Worm (Caenorhabditis elegans): ENCODE measurements around the gene T22E5.1.
A peak's percentile ranks its signal among the peaks of the same experiment; 100 is the strongest.

The T22E5.1 gene

ce11 chrX:6455157-6455556 is 42.5 kb downstream of the T22E5.1 start, which contains the start of gene nas-33:
Gene nas-33 (minus strand): TSS chrX:6455257.
- no peak for TF ChIP-seq pqm-1 (tag; optimal IDR thresholded peaks at IDR 0.05)
- TF ChIP-seq sptf-1 (tag; optimal IDR thresholded peaks at IDR 0.05): no peak
- no peak for TF ChIP-seq fkh-4 (tag; optimal IDR thresholded peaks at IDR 0.05; ENCODE audit: borderline replicate concordance)
- TF ChIP-seq nhr-237 (tag; optimal IDR thresholded peaks at IDR 0.05): no peak
- no peak for TF ChIP-seq unc-30 (tag; optimal IDR thresholded peaks at IDR 0.05)
- TF ChIP-seq lin-13 (GFP tag; optimal IDR thresholded peaks at IDR 0.05): no peak
- no peak for TF ChIP-seq swsn-7 (tag; optimal IDR thresholded peaks at IDR 0.05)
- no peak for TF ChIP-seq lir-3 (tag; optimal IDR thresholded peaks at IDR 0.05; ENCODE audit: poor library complexity)
- TF ChIP-seq isw-1 (GFP tag; IDR thresholded peaks at IDR 0.05): no peak
- TF ChIP-seq fos-1 (tag; optimal IDR thresholded peaks at IDR 0.05): no peak
- no peak for TF ChIP-seq pax-3 (tag; optimal IDR thresholded peaks at IDR 0.05)
- no peak for TF ChIP-seq lin-15B (tag; optimal IDR thresholded peaks at IDR 0.05)
- TF ChIP-seq hpl-2 (GFP tag; optimal IDR thresholded peaks at IDR 0.05): no peak
- no peak for TF ChIP-seq unc-62 (GFP tag; optimal IDR thresholded peaks at IDR 0.05)

ce11 chrX:6456567-6456966 is 43.9 kb downstream of the T22E5.1 start, which contains the start of gene pept-1:
Gene pept-1 (plus strand): TSS chrX:6456872.
- peak; percentile 26 for TF ChIP-seq lin-14 (GFP tag; optimal IDR thresholded peaks at IDR 0.05)
- TF ChIP-seq nhr-28 (tag; optimal IDR thresholded peaks at IDR 0.05): no peak
- TF ChIP-seq ama-1 (optimal IDR thresholded peaks at IDR 0.05): no peak
- TF ChIP-seq nhr-20 (tag; optimal IDR thresholded peaks at IDR 0.05): peak; percentile 21
- peak; percentile 60 for TF ChIP-seq pqm-1 (tag; optimal IDR thresholded peaks at IDR 0.05)
- peak; percentile 12 for TF ChIP-seq nhr-71 (tag; optimal IDR thresholded peaks at IDR 0.05)
- TF ChIP-seq elt-2 (tag; optimal IDR thresholded peaks at IDR 0.05): peak; percentile 96
- no peak for TF ChIP-seq mab-9 (GFP tag; IDR thresholded peaks at IDR 0.05)
- peak in 1 of 2 experiments; percentile 44 for TF ChIP-seq lin-35 (GFP tag; optimal IDR thresholded peaks at IDR 0.05)
- TF ChIP-seq efl-3 (GFP tag; optimal IDR thresholded peaks at IDR 0.05): no peak

- TF ChIP-seq unc-30 (tag; optimal IDR thresholded peaks at IDR 0.05) (no peak), alr-1 (tag; optimal IDR thresholded peaks at IDR 0.05; ENCODE audit: borderline replicate concordance) (no peak), fkh-4 (tag; optimal IDR thresholded peaks at IDR 0.05; ENCODE audit: borderline replicate concordance) (no peak), elt-2 (tag; optimal IDR thresholded peaks at IDR 0.05) (peak; percentile 60)
Observed at ce11 chrX:6458001-6458400, 45.3 kb downstream of the T22E5.1 start.

- TF ChIP-seq ama-1 (optimal IDR thresholded peaks at IDR 0.05) (no peak), pqm-1 (tag; optimal IDR thresholded peaks at IDR 0.05) (no peak), unc-30 (tag; optimal IDR thresholded peaks at IDR 0.05) (no peak), hpl-2 (GFP tag; optimal IDR thresholded peaks at IDR 0.05) (no peak), unc-130 (tag; optimal IDR thresholded peaks at IDR 0.05) (no peak)
Observed at ce11 chrX:6458467-6458866, 45.8 kb downstream of the T22E5.1 start.

- TF ChIP-seq hpl-2 (GFP tag; optimal IDR thresholded peaks at IDR 0.05) (no peak), ceh-8 (GFP tag; optimal IDR thresholded peaks at IDR 0.05) (no peak), nhr-20 (tag; optimal IDR thresholded peaks at IDR 0.05) (no peak), blmp-1 (tag; optimal IDR thresholded peaks at IDR 0.05) (no peak), efl-1 (optimal IDR thresholded peaks at IDR 0.05) (no peak), efl-1 (GFP tag; optimal IDR thresholded peaks at IDR 0.05 in 1 of 2) (no peak), nhr-90 (tag; optimal IDR thresholded peaks at IDR 0.05; ENCODE audit: poor library complexity) (no peak), dpl-1 (GFP tag; optimal IDR thresholded peaks at IDR 0.05) (no peak), mab-9 (GFP tag; IDR thresholded peaks at IDR 0.05) (no peak)
Observed at ce11 chrX:6460123-6460522, 47.4 kb downstream of the T22E5.1 start.

- no peak for TF ChIP-seq blmp-1 (tag; optimal IDR thresholded peaks at IDR 0.05)
- no peak for TF ChIP-seq jun-1 (tag; optimal IDR thresholded peaks at IDR 0.05)
- TF ChIP-seq lin-39 (tag; optimal IDR thresholded peaks at IDR 0.05): no peak
- TF ChIP-seq ceh-82 (tag; optimal IDR thresholded peaks at IDR 0.05): no peak
- no peak for TF ChIP-seq sptf-1 (tag; optimal IDR thresholded peaks at IDR 0.05)
- no peak for TF ChIP-seq lin-14 (GFP tag; optimal IDR thresholded peaks at IDR 0.05)
- no peak for TF ChIP-seq mef-2 (tag; optimal IDR thresholded peaks at IDR 0.05)
- no peak for TF ChIP-seq pag-3 (tag; optimal IDR thresholded peaks at IDR 0.05; ENCODE audit: borderline replicate concordance, insufficient read depth)
- TF ChIP-seq sox-4 (tag; optimal IDR thresholded peaks at IDR 0.05): no peak
Observed at ce11 chrX:6461729-6462128, 49.1 kb downstream of the T22E5.1 start, which contains the start of gene K04E7.1. Gene K04E7.1 (plus strand): TSS chrX:6462029.
